Fruit fly (Drosophila melanogaster) whole organism, prepupa: ENCODE data around the gene CG8560.

Experiments
- CG32006 ChIP-seq: fragments of 200-800 bp; sonication (Bioruptor generic); optimal IDR thresholded peaks from 3 replicates; lab custom pipeline; 2017; ENCODE audit warnings: missing biosample characterization, mild to moderate bottlenecking, missing genetic modification characterization
- CG3919 ChIP-seq: fragments of 200-800 bp; sonication (Bioruptor generic); optimal IDR thresholded peaks from 3 replicates; lab custom pipeline; 2016; ENCODE audit warnings: missing biosample characterization, missing genetic modification characterization
- CG8119 ChIP-seq: fragments of 200-800 bp; sonication (Bioruptor generic); IDR thresholded peaks from 3 replicates; pipeline ENCODE4 v1.3.6; 2022; ENCODE audit warnings: missing biosample characterization, missing genetic modification characterization
- Ets21C ChIP-seq: fragments of 200-800 bp; sonication (Bioruptor generic); optimal IDR thresholded peaks from 3 replicates; lab custom pipeline; 2016; ENCODE audit warnings: missing biosample characterization, missing genetic modification characterization
- Ets96B ChIP-seq: fragments of 200-800 bp; optimal IDR thresholded peaks from 2 replicates; lab custom pipeline; 2019; ENCODE audit warnings: missing biosample characterization, mild to moderate bottlenecking, missing genetic modification characterization, moderate library complexity
- Met ChIP-seq: fragments of 200-800 bp; sonication (Bioruptor generic); optimal IDR thresholded peaks from 3 replicates; lab custom pipeline; 2016; ENCODE audit warnings: missing biosample characterization, missing genetic modification characterization
- esn ChIP-seq: fragments of 200-800 bp; sonication (Bioruptor generic); optimal IDR thresholded peaks from 2 replicates; lab custom pipeline; 2016; ENCODE audit warnings: missing biosample characterization, mild to moderate bottlenecking, missing genetic modification characterization, moderate library complexity
- fd85E ChIP-seq: fragments of 200-800 bp; sonication (Bioruptor generic); optimal IDR thresholded peaks from 3 replicates; lab custom pipeline; 2016; ENCODE audit warnings: missing biosample characterization, missing genetic modification characterization
- salr ChIP-seq, 2 experiments: fragments of 200-800 bp; sonication (Bioruptor generic); optimal IDR thresholded peaks; 3 replicates each; lab custom pipeline; 2016 to 2018; ENCODE audit warnings: missing biosample characterization in 2 of 2, missing genetic modification characterization in 2 of 2, mild to moderate bottlenecking in 1 of 2

dm6 chr3L:7422578-7422977 lies 18.6 kb upstream of the CG8560 start:
- TF ChIP-seq Met (GFP tag; lab: Kevin White, UChicago) (no peak), Ets96B (tag; lab: Kevin White, UChicago) (no peak), fd85E (GFP tag; lab: Kevin White, UChicago) (no peak), CG3919 (GFP tag; lab: Kevin White, UChicago) (no peak), Ets21C (GFP tag; lab: Kevin White, UChicago) (no peak), salr (GFP tag; optimal IDR thresholded peaks at IDR 0.05; lab: Kevin White, UChicago) (no peak), CG32006 (GFP tag; lab: Kevin White, UChicago) (no peak), CG8119 (GFP tag; lab: Robert Waterston, UW) (no peak), esn (GFP tag; lab: Kevin White, UChicago) (no peak)
